Worm (Caenorhabditis elegans): Measurements from ENCODE around the gene dlg-1.

- TF ChIP-seq unc-130 (GFP tag; optimal IDR thresholded peaks at IDR 0.05) (no peak), ama-1 (optimal IDR thresholded peaks at IDR 0.05) (no peak), ama-1 (GFP tag; optimal IDR thresholded peaks at IDR 0.05) (no peak), K12H6.12 (tag; optimal IDR thresholded peaks at IDR 0.05) (no peak), pha-4 (tag; optimal IDR thresholded peaks at IDR 0.05) (no peak), zim-3 (tag; optimal IDR thresholded peaks at IDR 0.05) (no peak), bed-2 (GFP tag; IDR thresholded peaks at IDR 0.05) (no peak), egrh-3 (GFP tag; IDR thresholded peaks at IDR 0.05) (no peak), ztf-18 (tag; optimal IDR thresholded peaks at IDR 0.05) (no peak), let-607 (tag; optimal IDR thresholded peaks at IDR 0.05) (no peak), cebp-2 (GFP tag; IDR thresholded peaks at IDR 0.05) (no peak), somi-1 (GFP tag; optimal IDR thresholded peaks at IDR 0.05) (no peak)
These were observed 27.8 kb upstream of the dlg-1 start for ce11 chrX:5451706-5452105.

All from whole organism, young adult.